Fruit fly (Drosophila melanogaster) whole organism, embryonic: ENCODE measurements around the gene CG43346.

Experiments used
- C15 ChIP-seq: fragments of 200-800 bp; sonication (Bioruptor generic); IDR thresholded peaks from 3 replicates; pipeline ENCODE4 v1.3.6; 2022; ENCODE audit warnings: missing biosample characterization, missing genetic modification characterization
- CG10462 ChIP-seq: fragments of 200-800 bp; sonication (Bioruptor generic); optimal IDR thresholded peaks from 2 replicates; lab custom pipeline; 2016; ENCODE audit warnings: missing biosample characterization, missing genetic modification characterization
- CG12236 ChIP-seq: fragments of 200-800 bp; sonication (Bioruptor generic); optimal IDR thresholded peaks from 2 replicates; lab custom pipeline; 2016; ENCODE audit warnings: missing biosample characterization, missing genetic modification characterization
- CG12299 ChIP-seq: fragments of 200-800 bp; sonication (Bioruptor generic); optimal IDR thresholded peaks from 2 replicates; lab custom pipeline; 2018; ENCODE audit warnings: missing biosample characterization, mild to moderate bottlenecking, missing genetic modification characterization
- CG13624 ChIP-seq: fragments of 200-800 bp; sonication (Bioruptor generic); optimal IDR thresholded peaks from 2 replicates; lab custom pipeline; 2016; ENCODE audit warnings: missing biosample characterization, missing genetic modification characterization
- CG1529 ChIP-seq: fragments of 200-800 bp; sonication (Bioruptor generic); optimal IDR thresholded peaks from 3 replicates; lab custom pipeline; 2018; ENCODE audit warnings: missing biosample characterization, missing genetic modification characterization
- CG15479 ChIP-seq: fragments of 200-800 bp; sonication (Bioruptor generic); optimal IDR thresholded peaks from 3 replicates; lab custom pipeline; 2019; ENCODE audit warnings: missing biosample characterization, mild to moderate bottlenecking, missing genetic modification characterization, moderate library complexity
- CG1603 ChIP-seq: fragments of 200-800 bp; sonication (Bioruptor generic); optimal IDR thresholded peaks from 2 replicates; lab custom pipeline; 2019; ENCODE audit warnings: missing biosample characterization, mild to moderate bottlenecking, missing genetic modification characterization, moderate library complexity
- CG17328 ChIP-seq: fragments of 200-800 bp; sonication (Bioruptor generic); IDR thresholded peaks from 2 replicates; pipeline ENCODE4 v1.3.6; 2022; ENCODE audit warnings: missing biosample characterization, missing genetic modification characterization
- CG30020 ChIP-seq: fragments of 200-800 bp; optimal IDR thresholded peaks from 2 replicates; lab custom pipeline; 2019; ENCODE audit warnings: missing biosample characterization, mild to moderate bottlenecking, missing genetic modification characterization, moderate library complexity
- CG30403 ChIP-seq: fragments of 200-800 bp; sonication (Bioruptor generic); optimal IDR thresholded peaks from 3 replicates; lab custom pipeline; 2016; ENCODE audit warnings: missing biosample characterization, missing genetic modification characterization
- CG3847 ChIP-seq: fragments of 200-800 bp; sonication (Bioruptor generic); IDR thresholded peaks from 2 replicates; pipeline ENCODE4 v1.3.6; 2022; ENCODE audit warnings: missing biosample characterization, missing genetic modification characterization
- CG4404 ChIP-seq: fragments of 200-800 bp; sonication (Bioruptor generic); IDR thresholded peaks from 2 replicates; pipeline ENCODE4 v1.3.6; 2022; ENCODE audit warnings: missing biosample characterization, missing genetic modification characterization
- CG4424 ChIP-seq: fragments of 200-800 bp; sonication (Bioruptor generic); optimal IDR thresholded peaks from 3 replicates; lab custom pipeline; 2016; ENCODE audit warnings: missing biosample characterization, missing genetic modification characterization
- CG4730 ChIP-seq: fragments of 200-800 bp; sonication (Bioruptor generic); IDR thresholded peaks from 2 replicates; pipeline ENCODE4 v1.3.6; 2022; ENCODE audit warnings: missing biosample characterization, missing genetic modification characterization
- CG4854 ChIP-seq: fragments of 200-800 bp; sonication (Bioruptor generic); optimal IDR thresholded peaks from 2 replicates; lab custom pipeline; 2016; ENCODE audit warnings: missing biosample characterization, missing genetic modification characterization, inconsistent platforms
- CG6765 ChIP-seq: fragments of 200-800 bp; sonication (Bioruptor generic); optimal IDR thresholded peaks from 3 replicates; lab custom pipeline; 2017; ENCODE audit warnings: missing biosample characterization, mild to moderate bottlenecking, missing genetic modification characterization
- CG7271 ChIP-seq: fragments of 200-800 bp; sonication (Bioruptor generic); optimal IDR thresholded peaks from 2 replicates; lab custom pipeline; 2018; ENCODE audit warnings: missing biosample characterization, mild to moderate bottlenecking, missing genetic modification characterization, moderate library complexity
- CG7372 ChIP-seq: fragments of 200-800 bp; sonication (Bioruptor generic); IDR thresholded peaks from 2 replicates; pipeline ENCODE4 v1.3.6; 2022; ENCODE audit warnings: missing biosample characterization, missing genetic modification characterization
- CG7556 ChIP-seq: fragments of 200-800 bp; sonication (Bioruptor generic); optimal IDR thresholded peaks from 2 replicates; lab custom pipeline; 2017; ENCODE audit warnings: missing biosample characterization, mild to moderate bottlenecking, missing genetic modification characterization
- CG7928 ChIP-seq: fragments of 200-800 bp; sonication (Bioruptor generic); optimal IDR thresholded peaks from 2 replicates; lab custom pipeline; 2017; ENCODE audit warnings: missing biosample characterization, mild to moderate bottlenecking, missing genetic modification characterization
- CG8281 ChIP-seq: fragments of 200-800 bp; sonication (Bioruptor generic); optimal IDR thresholded peaks from 2 replicates; lab custom pipeline; 2018; ENCODE audit warnings: missing biosample characterization, mild to moderate bottlenecking, missing genetic modification characterization, moderate library complexity
- CG8359 ChIP-seq: fragments of 200-800 bp; sonication (Bioruptor generic); optimal IDR thresholded peaks from 2 replicates; lab custom pipeline; 2017; ENCODE audit warnings: missing biosample characterization, mild to moderate bottlenecking, missing genetic modification characterization, borderline replicate concordance
- CG8388 ChIP-seq: fragments of 200-800 bp; sonication (Bioruptor generic); optimal IDR thresholded peaks from 2 replicates; lab custom pipeline; 2019; ENCODE audit warnings: missing biosample characterization, mild to moderate bottlenecking, missing genetic modification characterization, moderate library complexity
- Dref ChIP-seq: fragments of 200-800 bp; sonication (Bioruptor generic); IDR thresholded peaks from 2 replicates; pipeline ENCODE4 v1.3.6; 2022; ENCODE audit warnings: missing biosample characterization, missing genetic modification characterization
- Ets65A ChIP-seq: fragments of 200-800 bp; sonication (Bioruptor generic); peaks from one replicate; lab custom pipeline; 2016; ENCODE audit warnings: missing biosample characterization, missing genetic modification characterization
- Fer3 ChIP-seq: fragments of 200-800 bp; sonication (Bioruptor generic); optimal IDR thresholded peaks from 2 replicates; lab custom pipeline; 2018; ENCODE audit warnings: missing biosample characterization, mild to moderate bottlenecking, missing genetic modification characterization, moderate library complexity
- Hand ChIP-seq: fragments of 200-800 bp; sonication (Bioruptor generic); optimal IDR thresholded peaks from 2 replicates; lab custom pipeline; 2017; ENCODE audit warnings: mild to moderate bottlenecking, missing biosample characterization, missing genetic modification reagents, missing genetic modification characterization
- Lim3 ChIP-seq: fragments of 200-800 bp; sonication (Bioruptor generic); IDR thresholded peaks from 2 replicates; pipeline ENCODE4 v1.3.6; 2022; ENCODE audit warnings: missing biosample characterization, missing genetic modification characterization
- Lpt ChIP-seq: fragments of >200 bp; optimal IDR thresholded peaks from 2 replicates; lab custom pipeline; 2018; ENCODE audit warnings: missing biosample characterization, missing genetic modification characterization
- MBD-R2 ChIP-seq: fragments of 200-800 bp; sonication (Bioruptor generic); IDR thresholded peaks from 2 replicates; pipeline ENCODE4 v1.3.6; 2022; ENCODE audit warnings: missing biosample characterization, missing genetic modification characterization
- MESR4 ChIP-seq: fragments of 200-800 bp; sonication (Bioruptor generic); optimal IDR thresholded peaks from 2 replicates; lab custom pipeline; 2018; ENCODE audit warnings: missing biosample characterization, mild to moderate bottlenecking, missing genetic modification characterization, moderate library complexity
- MTF-1 ChIP-seq: fragments of 200-800 bp; sonication (Bioruptor generic); optimal IDR thresholded peaks from 2 replicates; lab custom pipeline; 2018; ENCODE audit warnings: missing biosample characterization, mild to moderate bottlenecking, missing genetic modification characterization, borderline replicate concordance
- Sry-β ChIP-seq: fragments of 200-800 bp; sonication (Bioruptor generic); optimal IDR thresholded peaks from 2 replicates; lab custom pipeline; 2018; ENCODE audit warnings: missing biosample characterization, mild to moderate bottlenecking, missing genetic modification characterization, moderate library complexity
- ac ChIP-seq: fragments of 200-800 bp; sonication (Bioruptor generic); optimal IDR thresholded peaks from 3 replicates; lab custom pipeline; 2017; ENCODE audit warnings: missing biosample characterization, mild to moderate bottlenecking, missing genetic modification characterization
- ara ChIP-seq: fragments of 200-800 bp; sonication (Bioruptor generic); IDR thresholded peaks from 2 replicates; pipeline ENCODE4 v1.3.6; 2022; ENCODE audit warnings: missing biosample characterization, missing genetic modification characterization
- az2 ChIP-seq: fragments of 200-800 bp; sonication (Bioruptor generic); optimal IDR thresholded peaks from 3 replicates; lab custom pipeline; 2016; ENCODE audit warnings: missing biosample characterization, missing genetic modification characterization
- bbx ChIP-seq: fragments of 200-800 bp; sonication (Bioruptor generic); IDR thresholded peaks from 2 replicates; pipeline ENCODE4 v1.3.6; 2022; ENCODE audit warnings: missing biosample characterization, missing genetic modification characterization; ENCODE audit not compliant: partially characterized antibody
- bigmax ChIP-seq: fragments of 200-800 bp; sonication (Bioruptor generic); optimal IDR thresholded peaks from 2 replicates; lab custom pipeline; 2018; ENCODE audit warnings: missing biosample characterization, mild to moderate bottlenecking, missing genetic modification characterization
- crp ChIP-seq, 2 experiments: fragments of 200-800 bp; sonication (Bioruptor generic); optimal IDR thresholded peaks; 2 replicates in 1 of 2; 3 replicates in 1 of 2; lab custom pipeline; 2017; ENCODE audit warnings: missing biosample characterization in 2 of 2, missing genetic modification characterization in 2 of 2, mild to moderate bottlenecking in 1 of 2, moderate library complexity in 1 of 2
- danr ChIP-seq: fragments of 200-800 bp; sonication (Bioruptor generic); IDR thresholded peaks from 2 replicates; pipeline ENCODE4 v1.3.6; 2022; ENCODE audit warnings: missing biosample characterization, missing genetic modification characterization
- ems ChIP-seq: fragments of 200-800 bp; sonication (Bioruptor generic); optimal IDR thresholded peaks from 3 replicates; lab custom pipeline; 2016; ENCODE audit warnings: missing biosample characterization, missing genetic modification characterization
- exex ChIP-seq: fragments of 200-800 bp; sonication (Bioruptor generic); optimal IDR thresholded peaks from 4 replicates; lab custom pipeline; 2018; ENCODE audit warnings: missing biosample characterization, mild to moderate bottlenecking, missing genetic modification characterization, moderate library complexity
- gfzf ChIP-seq: fragments of 200-800 bp; sonication (Bioruptor generic); optimal IDR thresholded peaks from 2 replicates; lab custom pipeline; 2016; ENCODE audit warnings: missing biosample characterization, mild to moderate bottlenecking, missing genetic modification characterization, moderate library complexity
- grau ChIP-seq: fragments of 200-800 bp; optimal IDR thresholded peaks from 3 replicates; lab custom pipeline; 2019; ENCODE audit warnings: missing biosample characterization, mild to moderate bottlenecking, missing genetic modification characterization, moderate library complexity
- gro ChIP-seq: fragments of 200-800 bp; sonication (Bioruptor generic); optimal IDR thresholded peaks from 2 replicates; lab custom pipeline; 2016; ENCODE audit warnings: missing biosample characterization, missing genetic modification characterization
- ind ChIP-seq: fragments of 200-800 bp; sonication (Bioruptor generic); optimal IDR thresholded peaks from 3 replicates; lab custom pipeline; 2016; ENCODE audit warnings: missing biosample characterization, missing genetic modification characterization
- seq ChIP-seq: fragments of 200-800 bp; sonication (Bioruptor generic); IDR thresholded peaks from 2 replicates; pipeline ENCODE4 v1.3.6; 2022; ENCODE audit warnings: missing biosample characterization, missing genetic modification characterization
- sug ChIP-seq: fragments of 200-800 bp; optimal IDR thresholded peaks from 2 replicates; lab custom pipeline; 2019; ENCODE audit warnings: missing biosample characterization, mild to moderate bottlenecking, missing genetic modification characterization, moderate library complexity
- vfl ChIP-seq: fragments of 200-800 bp; sonication (Bioruptor generic); optimal IDR thresholded peaks from 2 replicates; lab custom pipeline; 2016; ENCODE audit warnings: missing biosample characterization, missing genetic modification characterization
- wor ChIP-seq: fragments of 200-800 bp; sonication (Bioruptor generic); IDR thresholded peaks from 2 replicates; pipeline ENCODE4 v1.3.6; 2022; ENCODE audit warnings: missing biosample characterization, missing genetic modification characterization

Gene CG43346

dm6 chr2L:21166422-21166821 lies 2.0 kb downstream of the CG43346 start (continued):
- no peak for TF ChIP-seq CG7928
- no peak for TF ChIP-seq ara
- no peak for TF ChIP-seq CG10462 (GFP tag; lab: Kevin White, UChicago)
- TF ChIP-seq Sry-β (GFP tag; lab: Kevin White, UChicago), result peak; percentile 79
- 0 out of 2 replicates have a peak, but pooled peaks have one; percentile 5 for TF ChIP-seq CG17328 (GFP tag; lab: Robert Waterston, UW)
- peak; percentile 82 for TF ChIP-seq MESR4 (GFP tag; lab: Kevin White, UChicago)
- TF ChIP-seq bbx (GFP tag; lab: Robert Waterston, UW), result no peak
- peak; percentile 100 for TF ChIP-seq bigmax (GFP tag; lab: Kevin White, UChicago)
- no peak for TF ChIP-seq CG12236 (GFP tag; lab: Kevin White, UChicago)
- no peak for TF ChIP-seq az2 (GFP tag; lab: Kevin White, UChicago)
- TF ChIP-seq CG12299 (tag; lab: Kevin White, UChicago), result no peak
- TF ChIP-seq seq (GFP tag; lab: Robert Waterston, UW), result no peak
- TF ChIP-seq MBD-R2 (GFP tag; lab: Robert Waterston, UW), result peak; percentile 80
- TF ChIP-seq gro (GFP tag; lab: Kevin White, UChicago), result peak; percentile 41
- TF ChIP-seq CG1529 (GFP tag; lab: Kevin White, UChicago), result no peak
- peak; percentile 3 for TF ChIP-seq grau
- peak; percentile 14 for TF ChIP-seq CG13624 (GFP tag; lab: Kevin White, UChicago)
- no peak for TF ChIP-seq vfl (GFP tag; lab: Kevin White, UChicago)
- TF ChIP-seq CG4404 (GFP tag; lab: Robert Waterston, UW), result no peak
- no peak for TF ChIP-seq CG7372 (GFP tag; lab: Robert Waterston, UW)
- peak; percentile 46 for TF ChIP-seq Ets65A (GFP tag; lab: Kevin White, UChicago)
- peak; percentile 36 for TF ChIP-seq CG1603 (tag; lab: Kevin White, UChicago)
- TF ChIP-seq crp (GFP tag; optimal IDR thresholded peaks at IDR 0.05; lab: Kevin White, UChicago), result peak; percentile 25 to 88
- peak; percentile 24; the same call in 1 of the 2 replicates for TF ChIP-seq CG3847
- no peak for TF ChIP-seq Hand
- TF ChIP-seq Lim3, result no peak

dm6 chr2L:21163311-21163842 lies 5.0 kb downstream of the CG43346 start, which contains the start of gene Noc2:
Gene Noc2 (plus strand): TSS chr2L:21163641.
- TF ChIP-seq CG7271 (tag; lab: Kevin White, UChicago) (no peak), CG4424 (GFP tag; lab: Kevin White, UChicago) (peak; percentile 56), CG15479 (GFP tag; lab: Kevin White, UChicago) (no peak), CG7556 (GFP tag; lab: Kevin White, UChicago) (no peak), Fer3 (tag; lab: Kevin White, UChicago) (peak; percentile 16), CG8281 (no peak), exex (tag; lab: Kevin White, UChicago) (no peak), gfzf (GFP tag; lab: Kevin White, UChicago) (no peak), ac (GFP tag; lab: Kevin White, UChicago) (no peak), ind (peak; percentile 63), danr (GFP tag; lab: Robert Waterston, UW) (no peak), Lpt (GFP tag; lab: Kevin White, UChicago) (no peak), sug (tag; lab: Kevin White, UChicago) (peak; percentile 40), MTF-1 (no peak), CG8359 (GFP tag; lab: Kevin White, UChicago) (no peak), CG6765 (GFP tag; lab: Kevin White, UChicago) (peak; percentile 53), Dref (GFP tag; lab: Robert Waterston, UW) (peak; percentile 50), ems (peak; percentile 21), CG30403 (GFP tag; lab: Kevin White, UChicago) (peak; percentile 63), CG30020 (tag; lab: Kevin White, UChicago) (peak; percentile 45), wor (no peak), CG8388 (peak; percentile 21), CG4854 (GFP tag; lab: Kevin White, UChicago) (no peak), C15 (GFP tag; lab: Robert Waterston, UW) (no peak), CG4730 (GFP tag; lab: Robert Waterston, UW) (peak; percentile 20; the same call in 1 of the 2 replicates)
